Worm (Caenorhabditis elegans) whole organism, midembryonic: ENCODE results near the gene R12G8.1.

ENCODE experiments used
- T22C8.4 ChIP-seq: fragments of 200-800 bp; sonication (Bioruptor generic); IDR thresholded peaks from 2 replicates; pipeline ENCODE4 v1.3.6; 2022; ENCODE audit warnings: missing genetic modification characterization, missing compliant biosample characterization
- cog-1 ChIP-seq: sonication (generic microtip); optimal IDR thresholded peaks from 2 replicates; lab custom pipeline; 2016; ENCODE audit warnings: missing genetic modification characterization, missing compliant biosample characterization
- flt-1 ChIP-seq: fragments of 200-800 bp; sonication (Bioruptor generic); IDR thresholded peaks from 2 replicates; pipeline ENCODE4 v1.3.6; 2022; ENCODE audit warnings: missing genetic modification characterization, missing compliant biosample characterization
- klf-2 ChIP-seq: fragments of 200-800 bp; sonication (Bioruptor generic); conservative IDR thresholded peaks from 2 replicates; pipeline ENCODE4 v1.3.6; 2022; ENCODE audit warnings: missing genetic modification reagents, missing genetic modification characterization, missing compliant biosample characterization
- med-1 ChIP-seq: sonication (generic microtip); optimal IDR thresholded peaks from 2 replicates; lab custom pipeline; 2017; ENCODE audit warnings: missing genetic modification characterization, mild to moderate bottlenecking, missing compliant biosample characterization, antibody characterized with exemption, missing genetic modification reagents; ENCODE audit not compliant: insufficient read depth
- ref-1 ChIP-seq: fragments of 200-800 bp; sonication (Bioruptor generic); conservative IDR thresholded peaks from 2 replicates; pipeline ENCODE4 v1.3.6; 2022; ENCODE audit warnings: missing genetic modification reagents, missing genetic modification characterization, missing compliant biosample characterization
- tab-1 ChIP-seq: fragments of 200-800 bp; sonication (Bioruptor generic); IDR thresholded peaks from 2 replicates; pipeline ENCODE4 v1.3.6; 2022; ENCODE audit warnings: missing genetic modification characterization, missing compliant biosample characterization
- ztf-23 ChIP-seq: fragments of 200-800 bp; sonication (Bioruptor generic); IDR thresholded peaks from 2 replicates; pipeline ENCODE4 v1.3.6; 2022; ENCODE audit warnings: missing genetic modification reagents, missing genetic modification characterization, missing compliant biosample characterization
- ztf-29 ChIP-seq: fragments of 200-800 bp; sonication (Bioruptor generic); IDR thresholded peaks from 2 replicates; pipeline ENCODE4 v1.3.6; 2022; ENCODE audit warnings: missing genetic modification reagents, missing genetic modification characterization, missing compliant biosample characterization

Gene R12G8.1

DNA sequence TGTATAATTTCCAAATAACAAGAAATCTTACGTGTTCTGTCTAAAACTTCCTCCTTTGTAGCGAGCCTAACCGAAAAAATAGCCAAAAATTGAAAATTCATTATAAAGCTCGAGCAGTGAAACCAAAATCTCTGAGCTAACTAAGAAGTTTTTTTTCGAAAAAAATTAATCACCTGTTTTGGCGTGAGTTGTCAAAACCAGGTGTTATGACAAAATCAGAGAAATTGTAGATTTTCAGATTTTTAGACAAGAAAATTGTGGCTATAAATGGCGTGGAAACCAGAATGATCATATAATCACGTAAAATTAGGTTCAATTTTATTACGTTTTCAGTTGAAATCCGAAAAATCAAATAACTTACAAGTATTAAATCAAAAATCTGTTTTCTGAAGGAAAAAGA, 24.1 kb upstream of the R12G8.1 start, which contains the start of gene sre-21:
Gene sre-21 (minus strand): TSS at position 101 of the 400 bp plus-strand sequence.
- TF ChIP-seq tab-1 (GFP tag; lab: Robert Waterston, UW), result no peak
- TF ChIP-seq cog-1, result no peak
- TF ChIP-seq ref-1 (GFP tag; lab: Robert Waterston, UW), result no peak
- no peak for TF ChIP-seq klf-2 (GFP tag; lab: Robert Waterston, UW)
- TF ChIP-seq ztf-29 (GFP tag; lab: Robert Waterston, UW), result no peak
- TF ChIP-seq flt-1 (GFP tag; lab: Robert Waterston, UW), result no peak
- no peak for TF ChIP-seq ztf-23
- no peak for TF ChIP-seq T22C8.4 (GFP tag; lab: Robert Waterston, UW)
- TF ChIP-seq med-1 (GFP tag; lab: Kevin White, UChicago), result no peak

DNA sequence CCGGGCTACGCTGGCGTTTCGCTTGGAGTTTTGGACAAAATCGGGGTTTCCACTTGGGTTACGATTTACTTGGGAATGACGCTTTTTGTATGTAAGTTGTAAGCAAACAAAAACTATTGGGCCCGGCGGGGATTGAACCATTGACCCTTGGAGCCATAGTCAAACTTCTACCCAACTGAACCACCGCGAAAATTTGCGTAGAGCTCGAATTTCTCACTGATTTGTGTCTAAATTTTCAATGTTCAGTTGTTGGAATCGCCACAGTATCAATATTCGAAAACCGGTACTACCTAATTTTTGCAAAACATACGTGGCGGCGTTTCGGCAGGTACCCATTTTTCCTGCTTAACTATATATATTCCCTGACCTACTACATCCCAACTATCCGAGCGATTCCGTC, 18.7 kb upstream of the R12G8.1 start:
- TF ChIP-seq T22C8.4 (GFP tag; lab: Robert Waterston, UW) (no peak), ztf-23 (no peak), med-1 (GFP tag; lab: Kevin White, UChicago) (no peak), ztf-29 (GFP tag; lab: Robert Waterston, UW) (no peak), ref-1 (GFP tag; lab: Robert Waterston, UW) (no peak), flt-1 (GFP tag; lab: Robert Waterston, UW) (no peak), klf-2 (GFP tag; lab: Robert Waterston, UW) (no peak), tab-1 (GFP tag; lab: Robert Waterston, UW) (no peak), cog-1 (no peak)

DNA sequence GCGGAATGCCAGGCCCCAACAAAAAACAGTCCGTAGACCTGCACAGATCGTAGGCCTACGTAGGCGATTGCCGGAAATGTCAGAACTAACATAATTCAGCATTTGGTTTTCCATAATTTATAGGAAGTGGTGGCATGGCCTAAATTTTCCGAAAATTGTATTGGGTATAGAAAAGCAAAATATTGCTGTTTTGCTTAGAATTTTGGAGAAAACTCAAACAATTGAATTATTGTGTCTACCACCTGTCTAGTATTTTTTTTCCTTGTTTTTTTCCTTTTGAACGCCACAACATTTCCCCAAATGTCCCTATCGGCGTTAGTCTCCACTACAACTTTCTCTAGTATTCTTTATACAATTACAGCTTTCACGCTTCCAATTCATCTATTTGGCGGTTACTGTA, 18.2 kb upstream of the R12G8.1 start, which contains the start of gene srh-284:
Gene srh-284 (plus strand): TSS at position 301 of the 400 bp plus-strand sequence.
- TF ChIP-seq klf-2 (GFP tag; lab: Robert Waterston, UW), result no peak
- no peak for TF ChIP-seq tab-1 (GFP tag; lab: Robert Waterston, UW)
- no peak for TF ChIP-seq ztf-29 (GFP tag; lab: Robert Waterston, UW)
- TF ChIP-seq T22C8.4 (GFP tag; lab: Robert Waterston, UW), result no peak
- no peak for TF ChIP-seq cog-1
- no peak for TF ChIP-seq ref-1 (GFP tag; lab: Robert Waterston, UW)
- TF ChIP-seq flt-1 (GFP tag; lab: Robert Waterston, UW), result no peak
- TF ChIP-seq ztf-23, result no peak
- TF ChIP-seq med-1 (GFP tag; lab: Kevin White, UChicago), result no peak

DNA sequence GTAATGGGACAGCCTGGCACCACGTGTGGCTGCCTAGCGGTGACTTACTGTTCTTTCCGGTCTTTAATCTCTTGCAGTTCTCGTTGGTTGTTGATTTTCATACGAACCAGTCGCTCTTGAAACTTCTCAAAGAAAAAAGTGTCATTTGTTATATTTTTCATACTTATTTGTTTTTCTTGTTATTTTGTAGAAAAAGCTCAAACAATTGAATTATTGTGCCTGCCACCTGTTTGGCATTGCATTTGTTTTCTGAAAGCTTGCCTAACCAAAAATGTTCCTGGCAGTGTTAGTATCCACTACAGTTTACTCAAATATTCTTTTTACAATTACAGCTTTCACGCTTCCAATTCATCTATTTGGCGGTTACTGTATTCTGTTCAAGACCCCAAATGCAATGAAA, 16.0 kb upstream of the R12G8.1 start, which contains the start of the genes C47A10.16 and srh-283:
Gene C47A10.16 (minus strand): TSS at position 101 of the 400 bp plus-strand sequence.
Gene srh-283 (plus strand): TSS at position 272 of the 400 bp plus-strand sequence.
- no peak for TF ChIP-seq flt-1 (GFP tag; lab: Robert Waterston, UW)
- TF ChIP-seq cog-1, result no peak
- TF ChIP-seq tab-1 (GFP tag; lab: Robert Waterston, UW), result no peak
- no peak for TF ChIP-seq ztf-23
- TF ChIP-seq klf-2 (GFP tag; lab: Robert Waterston, UW), result no peak
- no peak for TF ChIP-seq T22C8.4 (GFP tag; lab: Robert Waterston, UW)
- TF ChIP-seq ref-1 (GFP tag; lab: Robert Waterston, UW), result no peak

DNA sequence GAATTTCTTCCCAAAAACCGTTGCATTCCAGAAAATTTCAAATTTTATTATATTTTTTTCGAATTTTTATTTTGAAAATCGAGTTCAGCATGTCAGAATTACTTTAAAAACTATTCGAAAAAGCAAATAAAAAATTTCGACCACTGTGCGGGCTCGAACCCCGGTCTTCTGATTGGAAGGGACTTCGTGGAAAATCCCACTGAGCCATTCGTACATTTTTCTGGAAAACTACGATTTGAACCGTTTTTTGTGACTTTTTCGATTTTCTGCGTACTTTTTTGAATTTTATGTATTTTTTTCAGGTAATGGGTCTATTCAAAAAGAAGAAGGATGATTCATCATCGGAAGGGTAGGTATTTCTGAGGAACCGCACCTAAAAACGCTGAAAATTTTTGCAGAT, 6.5 kb upstream of the R12G8.1 start, which contains the start of gene pgp-9:
Gene pgp-9 (plus strand): TSS at position 301 of the 400 bp plus-strand sequence.
- no peak for TF ChIP-seq T22C8.4 (GFP tag; lab: Robert Waterston, UW)
- no peak for TF ChIP-seq cog-1
- TF ChIP-seq tab-1 (GFP tag; lab: Robert Waterston, UW), result no peak
- no peak for TF ChIP-seq flt-1 (GFP tag; lab: Robert Waterston, UW)
- no peak for TF ChIP-seq ztf-23
- no peak for TF ChIP-seq klf-2 (GFP tag; lab: Robert Waterston, UW)
- TF ChIP-seq ztf-29 (GFP tag; lab: Robert Waterston, UW), result no peak
- no peak for TF ChIP-seq ref-1 (GFP tag; lab: Robert Waterston, UW)
- TF ChIP-seq med-1 (GFP tag; lab: Kevin White, UChicago), result no peak

DNA sequence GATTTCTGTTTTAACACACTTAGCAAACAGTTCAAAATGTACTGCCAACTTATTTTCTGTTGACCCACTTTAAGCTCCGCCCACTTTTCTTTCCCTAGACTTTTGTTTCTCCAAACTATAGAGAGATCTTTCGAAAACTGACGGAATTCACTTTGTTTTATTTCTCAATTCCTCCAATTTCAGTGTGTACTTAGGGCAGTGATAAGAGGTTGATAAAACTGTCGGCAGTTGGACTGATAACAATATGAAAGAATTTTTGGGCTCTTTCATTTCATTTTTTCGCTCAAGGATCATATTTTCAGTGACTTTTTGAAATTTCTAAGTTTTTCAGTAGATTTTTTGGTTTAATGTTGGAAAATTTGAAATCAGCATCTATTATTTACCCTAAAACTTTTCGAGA, 6.0 kb upstream of the R12G8.1 start:
- TF ChIP-seq T22C8.4 (GFP tag; lab: Robert Waterston, UW) (no peak), ztf-29 (GFP tag; lab: Robert Waterston, UW) (no peak), tab-1 (GFP tag; lab: Robert Waterston, UW) (no peak), cog-1 (no peak), flt-1 (GFP tag; lab: Robert Waterston, UW) (no peak)

DNA sequence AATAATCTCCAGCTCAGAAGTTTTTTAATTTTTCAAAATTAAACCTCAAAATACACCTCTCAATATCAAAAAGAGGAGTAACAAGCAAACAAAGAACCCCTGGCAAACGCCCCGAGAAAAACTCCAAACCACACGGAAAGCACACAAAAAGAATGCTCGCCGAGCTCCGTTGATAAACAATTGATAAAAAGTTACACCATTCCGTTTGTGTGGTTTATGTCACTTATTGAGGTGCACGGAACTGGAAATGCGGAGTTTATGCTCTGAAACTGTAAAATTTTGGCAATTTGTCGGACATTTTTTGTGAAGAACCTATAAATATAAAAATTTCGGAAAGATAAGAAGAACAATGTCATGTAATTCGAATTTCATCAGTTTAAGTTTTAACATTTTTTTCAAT, 3.3 kb upstream of the R12G8.1 start:
- TF ChIP-seq ztf-23 (no peak), cog-1 (no peak), med-1 (GFP tag; lab: Kevin White, UChicago) (no peak), ztf-29 (GFP tag; lab: Robert Waterston, UW) (no peak), ref-1 (GFP tag; lab: Robert Waterston, UW) (no peak), tab-1 (GFP tag; lab: Robert Waterston, UW) (no peak), T22C8.4 (GFP tag; lab: Robert Waterston, UW) (no peak), klf-2 (GFP tag; lab: Robert Waterston, UW) (no peak), flt-1 (GFP tag; lab: Robert Waterston, UW) (no peak)

DNA sequence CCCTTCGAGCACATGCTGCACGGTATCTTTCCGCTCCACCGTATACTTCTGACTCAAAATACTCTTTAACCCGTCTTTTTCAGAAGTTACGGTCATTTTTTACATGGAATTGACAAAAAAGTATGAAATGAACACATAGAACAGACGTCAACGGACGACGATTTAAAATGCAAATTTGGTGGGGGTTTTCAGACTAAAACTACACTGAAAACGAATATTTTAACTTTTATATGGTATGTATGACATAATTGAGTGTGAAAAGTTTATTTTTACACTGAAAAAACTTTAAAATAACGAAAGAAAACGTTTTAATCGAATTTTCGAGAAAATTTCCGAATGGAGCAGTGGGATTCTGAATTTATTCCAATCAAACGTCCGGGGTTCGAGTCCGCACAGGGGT, 2.1 kb downstream of the R12G8.1 start, which contains the start of gene twk-36:
Gene twk-36 (minus strand): TSS at position 101 of the 400 bp plus-strand sequence.
- no peak for TF ChIP-seq flt-1 (GFP tag; lab: Robert Waterston, UW)
- no peak for TF ChIP-seq cog-1
- TF ChIP-seq ztf-23, result no peak
- TF ChIP-seq med-1 (GFP tag; lab: Kevin White, UChicago), result no peak
- no peak for TF ChIP-seq ztf-29 (GFP tag; lab: Robert Waterston, UW)
- no peak for TF ChIP-seq klf-2 (GFP tag; lab: Robert Waterston, UW)
- TF ChIP-seq ref-1 (GFP tag; lab: Robert Waterston, UW), result no peak

DNA sequence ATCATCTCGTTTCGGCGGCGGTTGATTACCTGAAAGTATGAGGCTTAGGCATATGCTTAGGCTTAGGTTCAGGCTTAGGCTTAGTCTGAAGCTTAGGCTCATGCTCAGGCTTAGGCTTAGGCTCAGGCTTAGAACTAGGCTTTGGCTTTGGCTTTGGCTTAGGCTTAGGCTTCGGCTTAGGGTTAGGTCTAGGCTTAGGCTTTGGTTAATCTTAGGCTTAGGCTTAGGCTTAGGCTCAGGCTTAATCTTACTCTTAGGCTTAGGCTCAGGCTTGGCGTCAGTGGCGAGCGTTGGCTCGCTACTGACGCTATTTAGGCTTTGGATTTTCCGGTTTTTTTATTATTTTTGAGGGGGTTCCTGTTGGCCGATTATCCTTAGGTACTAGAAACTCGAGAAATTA, 5.2 kb downstream of the R12G8.1 start:
- TF ChIP-seq T22C8.4 (GFP tag; lab: Robert Waterston, UW) (no peak), klf-2 (GFP tag; lab: Robert Waterston, UW) (no peak), flt-1 (GFP tag; lab: Robert Waterston, UW) (no peak), ztf-23 (no peak), med-1 (GFP tag; lab: Kevin White, UChicago) (no peak), ztf-29 (GFP tag; lab: Robert Waterston, UW) (no peak), tab-1 (GFP tag; lab: Robert Waterston, UW) (no peak), ref-1 (GFP tag; lab: Robert Waterston, UW) (no peak), cog-1 (no peak)
